Worm (Caenorhabditis elegans) whole organism, mixed stage, embryonic: Measurements from ENCODE around the gene K09H11.4.

Source experiments
- M03D4.4 ChIP-seq: sonication (generic microtip); optimal IDR thresholded peaks from 2 replicates; lab custom pipeline; 2017; ENCODE audit warnings: mild to moderate bottlenecking, missing genetic modification characterization, missing compliant biosample characterization
- bed-3 ChIP-seq: fragments of 200-800 bp; sonication (Bioruptor generic); optimal IDR thresholded peaks from 3 replicates; lab custom pipeline; 2018; ENCODE audit warnings: mild to moderate bottlenecking, missing genetic modification characterization, moderate library complexity, missing compliant biosample characterization
- blmp-1 ChIP-seq: fragments of 150-350 bp; optimal IDR thresholded peaks from 2 replicates; lab custom pipeline; 2014; ENCODE audit warnings: missing biosample characterization, missing genetic modification characterization
- ceh-43 ChIP-seq: fragments of 200-800 bp; sonication (Bioruptor generic); optimal IDR thresholded peaks from 2 replicates; lab custom pipeline; 2018; ENCODE audit warnings: mild to moderate bottlenecking, missing genetic modification characterization, moderate library complexity, missing compliant biosample characterization
- ceh-83 ChIP-seq: fragments of 200-800 bp; sonication (Bioruptor generic); optimal IDR thresholded peaks from 2 replicates; lab custom pipeline; 2018; ENCODE audit warnings: mild to moderate bottlenecking, missing genetic modification characterization, missing compliant biosample characterization
- ces-1 ChIP-seq: fragments of 150-350 bp; optimal IDR thresholded peaks from 2 replicates; lab custom pipeline; 2014; ENCODE audit warnings: missing biosample characterization, missing genetic modification reagents, missing genetic modification characterization
- elt-3 ChIP-seq: fragments of 150-350 bp; optimal IDR thresholded peaks from 2 replicates; lab custom pipeline; 2014; ENCODE audit warnings: missing biosample characterization, missing genetic modification characterization
- flh-1 ChIP-seq: fragments of 200-800 bp; sonication (Bioruptor generic); optimal IDR thresholded peaks from 2 replicates; lab custom pipeline; 2018; ENCODE audit warnings: mild to moderate bottlenecking, missing genetic modification characterization, moderate library complexity, missing compliant biosample characterization
- ham-2 ChIP-seq: fragments of 200-800 bp; sonication (Bioruptor generic); optimal IDR thresholded peaks from 2 replicates; lab custom pipeline; 2018; ENCODE audit warnings: mild to moderate bottlenecking, missing genetic modification characterization, missing compliant biosample characterization
- hlh-1 ChIP-seq: fragments of 150-350 bp; optimal IDR thresholded peaks from 2 replicates; lab custom pipeline; 2014; ENCODE audit warnings: missing biosample characterization, missing genetic modification reagents, missing genetic modification characterization
- lin-13 ChIP-seq: fragments of 150-350 bp; optimal IDR thresholded peaks from 2 replicates; lab custom pipeline; 2014; ENCODE audit warnings: missing biosample characterization, missing genetic modification characterization
- lin-32 ChIP-seq: fragments of 200-800 bp; sonication (Bioruptor generic); optimal IDR thresholded peaks from 2 replicates; lab custom pipeline; 2018; ENCODE audit warnings: mild to moderate bottlenecking, missing genetic modification characterization, missing compliant biosample characterization
- lsy-2 ChIP-seq: fragments of 150-350 bp; optimal IDR thresholded peaks from 2 replicates; lab custom pipeline; 2014; ENCODE audit warnings: missing biosample characterization, missing genetic modification characterization
- mab-5 ChIP-seq: fragments of 150-350 bp; optimal IDR thresholded peaks from 2 replicates; lab custom pipeline; 2014; ENCODE audit warnings: missing biosample characterization, missing genetic modification characterization
- mep-1 ChIP-seq: fragments of 150-350 bp; optimal IDR thresholded peaks from 2 replicates; lab custom pipeline; 2017; ENCODE audit warnings: missing biosample characterization, missing genetic modification reagents, missing genetic modification characterization, inconsistent platforms
- nhr-12 ChIP-seq: fragments of 150-350 bp; optimal IDR thresholded peaks from 2 replicates; lab custom pipeline; 2014; ENCODE audit warnings: missing biosample characterization, missing genetic modification characterization
- nhr-237 ChIP-seq: fragments of 150-350 bp; optimal IDR thresholded peaks from 2 replicates; lab custom pipeline; 2014; ENCODE audit warnings: missing biosample characterization, missing genetic modification characterization
- nhr-28 ChIP-seq: fragments of 150-350 bp; optimal IDR thresholded peaks from 2 replicates; lab custom pipeline; 2014; ENCODE audit warnings: missing biosample characterization, missing genetic modification characterization
- nhr-76 ChIP-seq: sonication (generic microtip); optimal IDR thresholded peaks from 2 replicates; lab custom pipeline; 2017; ENCODE audit warnings: missing biosample characterization, missing genetic modification characterization
- pha-4 ChIP-seq: fragments of 150-350 bp; optimal IDR thresholded peaks from 2 replicates; lab custom pipeline; 2018; ENCODE audit warnings: missing biosample characterization, missing genetic modification reagents, missing genetic modification characterization
- sem-2 ChIP-seq: fragments of 200-800 bp; sonication (Bioruptor generic); optimal IDR thresholded peaks from 2 replicates; lab custom pipeline; 2018; ENCODE audit warnings: mild to moderate bottlenecking, missing genetic modification characterization, missing compliant biosample characterization
- snpc-4 ChIP-seq: fragments of 150-350 bp; optimal IDR thresholded peaks from 2 replicates; lab custom pipeline; 2014; ENCODE audit warnings: missing biosample characterization, missing genetic modification characterization
- sptf-1 ChIP-seq: sonication (generic microtip); optimal IDR thresholded peaks from 2 replicates; lab custom pipeline; 2017; ENCODE audit warnings: mild to moderate bottlenecking, missing genetic modification characterization, moderate library complexity, missing compliant biosample characterization
- tbx-8 ChIP-seq: fragments of 200-800 bp; sonication (Bioruptor generic); optimal IDR thresholded peaks from 2 replicates; lab custom pipeline; 2018; ENCODE audit warnings: mild to moderate bottlenecking, missing genetic modification characterization, moderate library complexity, missing compliant biosample characterization
- unc-120 ChIP-seq: sonication (generic microtip); optimal IDR thresholded peaks from 2 replicates; lab custom pipeline; 2017; ENCODE audit warnings: missing genetic modification characterization, missing compliant biosample characterization; ENCODE audit not compliant: poor library complexity, severe bottlenecking
- unc-62 ChIP-seq: fragments of 150-350 bp; optimal IDR thresholded peaks from 2 replicates; lab custom pipeline; 2014; ENCODE audit warnings: missing biosample characterization, missing genetic modification reagents, missing genetic modification characterization
- zip-8 ChIP-seq: fragments of 150-350 bp; optimal IDR thresholded peaks from 2 replicates; lab custom pipeline; 2014; ENCODE audit warnings: missing biosample characterization, missing genetic modification characterization
- ztf-11 ChIP-seq: fragments of 150-350 bp; optimal IDR thresholded peaks from 2 replicates; lab custom pipeline; 2014; ENCODE audit warnings: missing biosample characterization, missing genetic modification characterization

Gene K09H11.4

ce11 chrV:5697581-5697980 is 28.8 kb downstream of the K09H11.4 start:
- TF ChIP-seq nhr-76 (tag; lab: Kevin White, UChicago) (no peak), mab-5 (tag; lab: Kevin White, UChicago) (no peak), pha-4 (tag; lab: Kevin White, UChicago) (no peak), nhr-12 (no peak), sptf-1 (tag; lab: Kevin White, UChicago) (no peak)

ce11 chrV:5696177-5696576 is 30.2 kb downstream of the K09H11.4 start:
- no peak for TF ChIP-seq ceh-43 (GFP tag; lab: Kevin White, UChicago)
- no peak for TF ChIP-seq nhr-76 (tag; lab: Kevin White, UChicago)
- TF ChIP-seq snpc-4 (tag; lab: Kevin White, UChicago): no peak
- TF ChIP-seq lsy-2: no peak
- TF ChIP-seq tbx-8: no peak
- no peak for TF ChIP-seq lin-32 (GFP tag; lab: Kevin White, UChicago)
- TF ChIP-seq pha-4 (tag; lab: Kevin White, UChicago): no peak
- no peak for TF ChIP-seq zip-8
- TF ChIP-seq bed-3 (GFP tag; lab: Kevin White, UChicago): no peak
- TF ChIP-seq ztf-11 (tag; lab: Kevin White, UChicago): no peak

- TF ChIP-seq unc-120 (tag; lab: Kevin White, UChicago) (no peak), lin-32 (GFP tag; lab: Kevin White, UChicago) (no peak)
Observed at ce11 chrV:5695635-5696034, 30.7 kb downstream of the K09H11.4 start.

- TF ChIP-seq snpc-4 (tag; lab: Kevin White, UChicago): no peak
- TF ChIP-seq ham-2 (GFP tag; lab: Kevin White, UChicago): no peak
- no peak for TF ChIP-seq ces-1 (GFP tag; lab: Kevin White, UChicago)
- no peak for TF ChIP-seq M03D4.4 (tag; lab: Kevin White, UChicago)
- no peak for TF ChIP-seq ztf-11 (tag; lab: Kevin White, UChicago)
- TF ChIP-seq unc-62 (GFP tag; lab: Kevin White, UChicago): no peak
- TF ChIP-seq mab-5 (tag; lab: Kevin White, UChicago): no peak
- TF ChIP-seq elt-3 (tag; lab: Kevin White, UChicago): no peak
- no peak for TF ChIP-seq sem-2 (GFP tag; lab: Kevin White, UChicago)
- no peak for TF ChIP-seq mep-1 (tag; lab: Kevin White, UChicago)
- no peak for TF ChIP-seq blmp-1 (tag; lab: Kevin White, UChicago)
- no peak for TF ChIP-seq bed-3 (GFP tag; lab: Kevin White, UChicago)
- no peak for TF ChIP-seq flh-1 (GFP tag; lab: Kevin White, UChicago)
- TF ChIP-seq pha-4 (tag; lab: Kevin White, UChicago): no peak
- TF ChIP-seq lsy-2: no peak
- no peak for TF ChIP-seq ceh-83 (GFP tag; lab: Kevin White, UChicago)
- TF ChIP-seq hlh-1 (tag; lab: Kevin White, UChicago): no peak
- no peak for TF ChIP-seq unc-120 (tag; lab: Kevin White, UChicago)
- no peak for TF ChIP-seq nhr-28 (tag; lab: Kevin White, UChicago)
- no peak for TF ChIP-seq lin-13 (tag; lab: Kevin White, UChicago)
Observed at ce11 chrV:5693595-5693994, 32.8 kb downstream of the K09H11.4 start.

- TF ChIP-seq sptf-1 (tag; lab: Kevin White, UChicago) (no peak), sem-2 (GFP tag; lab: Kevin White, UChicago) (no peak), nhr-237 (no peak)
Observed at ce11 chrV:5691665-5692407, 34.5 kb downstream of the K09H11.4 start, which contains the start of gene F25B4.8. Gene F25B4.8 (minus strand): TSS chrV:5691715.
